Fruit fly (Drosophila melanogaster) whole organism, adult: ENCODE data around the gene CG32219.

Source experiments
- CG12768 ChIP-seq: fragments of 200-800 bp; sonication (Bioruptor generic); optimal IDR thresholded peaks from 2 replicates; lab custom pipeline; 2017; ENCODE audit warnings: missing biosample characterization, missing genetic modification characterization, mild to moderate bottlenecking, moderate library complexity, missing genetic modification reagents
- CG1620 ChIP-seq: fragments of 200-800 bp; sonication (Bioruptor generic); optimal IDR thresholded peaks from 2 replicates; lab custom pipeline; 2016; ENCODE audit warnings: missing biosample characterization, missing genetic modification characterization
- Mnt ChIP-seq: fragments of 200-800 bp; sonication (Bioruptor generic); optimal IDR thresholded peaks from 2 replicates; lab custom pipeline; 2016; ENCODE audit warnings: missing biosample characterization, mild to moderate bottlenecking, missing genetic modification characterization
- cnc ChIP-seq, 2 experiments: fragments of >200 bp; optimal IDR thresholded peaks; 2 replicates each; lab custom pipeline; 2017
- pad ChIP-seq: fragments of 200-800 bp; sonication (Bioruptor generic); optimal IDR thresholded peaks from 3 replicates; lab custom pipeline; 2017; ENCODE audit warnings: missing biosample characterization, missing genetic modification characterization, mild to moderate bottlenecking, moderate library complexity, missing genetic modification reagents

DNA sequence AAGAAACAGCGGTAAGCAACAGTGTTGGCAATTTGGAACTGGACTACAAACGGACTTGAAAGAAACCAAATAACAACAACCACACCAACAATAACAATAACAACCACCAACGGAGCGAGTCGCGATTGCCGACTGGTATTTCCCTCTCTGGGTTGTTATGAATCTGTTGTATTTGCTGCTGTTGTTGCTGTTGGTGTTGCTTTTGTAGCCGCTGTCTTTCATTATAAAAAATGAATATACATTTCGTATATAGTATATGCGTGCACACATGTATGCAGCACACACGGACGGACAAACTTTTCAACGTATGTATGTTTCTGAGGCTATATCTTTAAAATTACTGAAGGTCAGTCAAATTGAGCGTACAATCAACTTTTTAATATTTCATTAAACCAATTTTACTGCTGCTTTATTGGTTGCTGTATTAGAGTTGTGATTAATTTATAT, 47.5 kb downstream of the CG32219 start:
- TF ChIP-seq Mnt (GFP tag; lab: Kevin White, UChicago) = no peak
- TF ChIP-seq CG1620 = no peak
- no peak for TF ChIP-seq cnc (optimal IDR thresholded peaks at IDR 0.05; lab: Kevin White, UChicago)
- TF ChIP-seq pad (GFP tag; lab: Kevin White, UChicago) = no peak
- no peak for TF ChIP-seq CG12768 (GFP tag; lab: Kevin White, UChicago)
